Fruit fly (Drosophila melanogaster) whole organism, prepupa: Measurements from ENCODE around the gene pall.
A peak's percentile ranks its signal among the peaks of the same experiment; 100 is the strongest.

Experiments
- Blimp-1 ChIP-seq: fragments of 200-800 bp; sonication (Bioruptor generic); optimal IDR thresholded peaks from 3 replicates; lab custom pipeline; 2017; ENCODE audit warnings: missing biosample characterization, missing genetic modification characterization, mild to moderate bottlenecking, moderate library complexity, missing genetic modification reagents
- CG11294 ChIP-seq: fragments of 200-800 bp; sonication (Bioruptor generic); IDR thresholded peaks from 2 replicates; pipeline ENCODE4 v1.3.6; 2022; ENCODE audit warnings: missing biosample characterization, missing genetic modification characterization
- CG11902 ChIP-seq: fragments of 200-800 bp; sonication (Bioruptor generic); optimal IDR thresholded peaks from 3 replicates; lab custom pipeline; 2016; ENCODE audit warnings: missing biosample characterization, missing genetic modification characterization
- CG1621 ChIP-seq: fragments of 200-800 bp; sonication (Bioruptor generic); optimal IDR thresholded peaks from 3 replicates; lab custom pipeline; 2018; ENCODE audit warnings: missing biosample characterization, mild to moderate bottlenecking, missing genetic modification characterization
- CG16779 ChIP-seq: fragments of 200-800 bp; sonication (Bioruptor generic); optimal IDR thresholded peaks from 3 replicates; lab custom pipeline; 2017; ENCODE audit warnings: missing biosample characterization, mild to moderate bottlenecking, missing genetic modification characterization
- CG3032 ChIP-seq: fragments of 200-800 bp; optimal IDR thresholded peaks from 2 replicates; lab custom pipeline; 2019; ENCODE audit warnings: missing biosample characterization, mild to moderate bottlenecking, missing genetic modification characterization, moderate library complexity
- CG31627 ChIP-seq: fragments of 200-800 bp; sonication (Bioruptor generic); optimal IDR thresholded peaks from 3 replicates; lab custom pipeline; 2016; ENCODE audit warnings: missing biosample characterization, missing genetic modification characterization
- CG6163 ChIP-seq: fragments of 200-800 bp; sonication (Bioruptor generic); IDR thresholded peaks from 3 replicates; pipeline ENCODE4 v1.3.6; 2022; ENCODE audit warnings: missing biosample characterization, missing genetic modification characterization
- CG6792 ChIP-seq: fragments of 200-800 bp; sonication (Bioruptor generic); optimal IDR thresholded peaks from 3 replicates; lab custom pipeline; 2016; ENCODE audit warnings: missing biosample characterization, missing genetic modification characterization
- CG6854 ChIP-seq: fragments of 200-800 bp; sonication (Bioruptor generic); optimal IDR thresholded peaks from 2 replicates; lab custom pipeline; 2017; ENCODE audit warnings: missing biosample characterization, mild to moderate bottlenecking, missing genetic modification characterization
- CG7368 ChIP-seq: fragments of 200-800 bp; sonication (Bioruptor generic); optimal IDR thresholded peaks from 3 replicates; lab custom pipeline; 2016; ENCODE audit warnings: missing biosample characterization, missing genetic modification characterization
- CG8319 ChIP-seq: fragments of 200-800 bp; sonication (Bioruptor generic); optimal IDR thresholded peaks from 3 replicates; lab custom pipeline; 2016; ENCODE audit warnings: missing biosample characterization, missing genetic modification characterization
- CG8632 ChIP-seq: fragments of 200-800 bp; sonication (Bioruptor generic); optimal IDR thresholded peaks from 3 replicates; lab custom pipeline; 2016; ENCODE audit warnings: missing biosample characterization, missing genetic modification characterization
- Eip78C ChIP-seq: fragments of 200-800 bp; sonication (Bioruptor generic); peaks from one replicate; lab custom pipeline; 2016; ENCODE audit warnings: missing biosample characterization, missing genetic modification characterization
- Hr38 ChIP-seq: sonication (Bioruptor generic); optimal IDR thresholded peaks from 2 replicates; lab custom pipeline; 2016; ENCODE audit warnings: missing biosample characterization, missing genetic modification characterization
- Hr39 ChIP-seq: fragments of 200-800 bp; sonication (Bioruptor generic); optimal IDR thresholded peaks from 2 replicates; lab custom pipeline; 2016; ENCODE audit warnings: missing biosample characterization, missing genetic modification characterization
- Hr4 ChIP-seq: fragments of 200-800 bp; sonication (Bioruptor generic); optimal IDR thresholded peaks from 3 replicates; lab custom pipeline; 2016; ENCODE audit warnings: missing biosample characterization, missing genetic modification characterization
- Smox ChIP-seq: fragments of 200-800 bp; sonication (Bioruptor generic); optimal IDR thresholded peaks from 3 replicates; lab custom pipeline; 2016; ENCODE audit warnings: missing biosample characterization, missing genetic modification characterization
- Sox102F ChIP-seq: fragments of 200-800 bp; sonication (Bioruptor generic); optimal IDR thresholded peaks from 2 replicates; lab custom pipeline; 2016; ENCODE audit warnings: missing biosample characterization, mild to moderate bottlenecking, missing genetic modification characterization
- Sox14 ChIP-seq: fragments of 200-800 bp; sonication (Bioruptor generic); optimal IDR thresholded peaks from 3 replicates; lab custom pipeline; 2016; ENCODE audit warnings: missing biosample characterization, missing genetic modification characterization
- Sox15 ChIP-seq: fragments of 200-800 bp; sonication (Bioruptor generic); optimal IDR thresholded peaks from 3 replicates; lab custom pipeline; 2016; ENCODE audit warnings: missing biosample characterization, missing genetic modification characterization
- acj6 ChIP-seq: fragments of 200-800 bp; sonication (Bioruptor generic); optimal IDR thresholded peaks from 3 replicates; lab custom pipeline; 2016; ENCODE audit warnings: missing biosample characterization, missing genetic modification characterization
- cyc ChIP-seq: fragments of 200-800 bp; sonication (Bioruptor generic); optimal IDR thresholded peaks from 3 replicates; lab custom pipeline; 2016; ENCODE audit warnings: missing biosample characterization, missing genetic modification characterization
- eg ChIP-seq: fragments of 200-800 bp; sonication (Bioruptor generic); IDR thresholded peaks from 3 replicates; pipeline ENCODE4 v1.3.6; 2022; ENCODE audit warnings: missing biosample characterization, missing genetic modification characterization
- esn ChIP-seq: fragments of 200-800 bp; sonication (Bioruptor generic); optimal IDR thresholded peaks from 2 replicates; lab custom pipeline; 2016; ENCODE audit warnings: missing biosample characterization, mild to moderate bottlenecking, missing genetic modification characterization, moderate library complexity
- fd59A ChIP-seq: fragments of 200-800 bp; sonication (Bioruptor generic); optimal IDR thresholded peaks from 2 replicates; lab custom pipeline; 2017; ENCODE audit warnings: missing biosample characterization, mild to moderate bottlenecking, missing genetic modification characterization, missing genetic modification reagents
- fkh ChIP-seq: fragments of 200-800 bp; sonication (Bioruptor generic); optimal IDR thresholded peaks from 3 replicates; lab custom pipeline; 2017; ENCODE audit warnings: missing biosample characterization, mild to moderate bottlenecking, missing genetic modification characterization, moderate library complexity
- lz ChIP-seq: fragments of 200-800 bp; sonication (Bioruptor generic); optimal IDR thresholded peaks from 3 replicates; lab custom pipeline; 2016; ENCODE audit warnings: missing biosample characterization, missing genetic modification characterization
- salr ChIP-seq, 2 experiments: fragments of 200-800 bp; sonication (Bioruptor generic); optimal IDR thresholded peaks; 3 replicates each; lab custom pipeline; 2016 to 2018; ENCODE audit warnings: missing biosample characterization in 2 of 2, missing genetic modification characterization in 2 of 2, mild to moderate bottlenecking in 1 of 2
- ss ChIP-seq, 2 experiments: fragments of 200-800 bp; sonication (Bioruptor generic); optimal IDR thresholded peaks; 2 replicates in 1 of 2; 3 replicates in 1 of 2; lab custom pipeline; 2017 to 2018; ENCODE audit warnings: mild to moderate bottlenecking in 2 of 2, missing biosample characterization in 2 of 2, missing genetic modification characterization in 2 of 2, moderate library complexity in 1 of 2
- vri ChIP-seq: fragments of 200-800 bp; sonication (Bioruptor generic); optimal IDR thresholded peaks from 3 replicates; lab custom pipeline; 2016; ENCODE audit warnings: missing biosample characterization, mild to moderate bottlenecking, missing genetic modification characterization

Gene pall

dm6 chr3L:9489627-9490026 is 2.0 kb upstream of the pall start (continued):
- TF ChIP-seq lz (no peak), vri (GFP tag; lab: Kevin White, UChicago) (no peak), fd59A (GFP tag; lab: Kevin White, UChicago) (no peak), acj6 (GFP tag; lab: Kevin White, UChicago) (no peak)

dm6 chr3L:9489133-9489532 is 1.5 kb upstream of the pall start, which contains the start of gene CG32036:
TSS of gene CG32036 (minus strand) at chr3L:9489233.
- no peak for TF ChIP-seq Blimp-1 (GFP tag; lab: Kevin White, UChicago)
- 0 out of 3 replicates have a peak, but pooled peaks have one; percentile 36 for TF ChIP-seq eg (GFP tag; lab: Robert Waterston, UW)
- TF ChIP-seq, all 60 proteins: peak for 1

- TF ChIP-seq ss (GFP tag; optimal IDR thresholded peaks at IDR 0.05; lab: Kevin White, UChicago) (peak in 1 of 2 experiments; percentile 33), CG7368 (GFP tag; lab: Kevin White, UChicago) (no peak), CG31627 (GFP tag; lab: Kevin White, UChicago) (peak; percentile 63), Hr38 (GFP tag; lab: Kevin White, UChicago) (no peak), lz (peak; percentile 35), CG3032 (tag; lab: Kevin White, UChicago) (peak; percentile 27), CG1621 (tag; lab: Kevin White, UChicago) (peak; percentile 59), vri (GFP tag; lab: Kevin White, UChicago) (peak; percentile 13), Sox15 (no peak), salr (GFP tag; optimal IDR thresholded peaks at IDR 0.05; lab: Kevin White, UChicago) (peak in 1 of 2 experiments; percentile 16), CG8632 (no peak), CG8319 (peak; percentile 9), Sox14 (GFP tag; lab: Kevin White, UChicago) (peak; percentile 92), fkh (GFP tag; lab: Kevin White, UChicago) (peak; percentile 13), CG6854 (GFP tag; lab: Kevin White, UChicago) (peak; percentile 73), cyc (GFP tag; lab: Kevin White, UChicago) (peak; percentile 65), esn (GFP tag; lab: Kevin White, UChicago) (peak; percentile 72), CG6792 (GFP tag; lab: Kevin White, UChicago) (peak; percentile 22), Sox102F (GFP tag; lab: Kevin White, UChicago) (no peak)
These were observed 10.8 kb downstream of the pall start, which contains the start of the genes Uch-L5 and Jarid2 for dm6 chr3L:9476829-9477228. TSS of gene Uch-L5 (minus strand) at chr3L:9476965. TSS of gene Jarid2 (plus strand) at chr3L:9477038.

dm6 chr3L:9471151-9471903 is 16.3 kb downstream of the pall start:
- no peak for TF ChIP-seq vri (GFP tag; lab: Kevin White, UChicago)
- TF ChIP-seq acj6 (GFP tag; lab: Kevin White, UChicago): no peak
- TF ChIP-seq CG16779 (tag; lab: Kevin White, UChicago): no peak
- TF ChIP-seq Sox102F (GFP tag; lab: Kevin White, UChicago): no peak
- TF ChIP-seq Smox (GFP tag; lab: Kevin White, UChicago): no peak
- no peak for TF ChIP-seq Hr39 (GFP tag; lab: Kevin White, UChicago)

- peak; percentile 19 for TF ChIP-seq Eip78C (GFP tag; lab: Kevin White, UChicago)
- TF ChIP-seq Hr4: no peak
- TF ChIP-seq CG6163 (GFP tag; lab: Robert Waterston, UW): no peak
- TF ChIP-seq CG11902 (GFP tag; lab: Kevin White, UChicago): no peak
- TF ChIP-seq CG11294 (GFP tag; lab: Robert Waterston, UW): no peak
- TF ChIP-seq acj6 (GFP tag; lab: Kevin White, UChicago): no peak
These were observed 18.5 kb downstream of the pall start for dm6 chr3L:9469079-9469478.
